Worm (Caenorhabditis elegans) whole organism, midembryonic: ENCODE measurements around the gene W06A11.1.

Source experiments
- cog-1 ChIP-seq: sonication (generic microtip); optimal IDR thresholded peaks from 2 replicates; lab custom pipeline; 2016; ENCODE audit warnings: missing genetic modification characterization, missing compliant biosample characterization
- ref-1 ChIP-seq: fragments of 200-800 bp; sonication (Bioruptor generic); conservative IDR thresholded peaks from 2 replicates; pipeline ENCODE4 v1.3.6; 2022; ENCODE audit warnings: missing genetic modification reagents, missing genetic modification characterization, missing compliant biosample characterization

ce11 chrII:4038541-4038940, 28.8 kb upstream of the W06A11.1 start, which contains the start of gene pqn-48:
- no peak for TF ChIP-seq cog-1 (tag; lab: Kevin White, UChicago)
- TF ChIP-seq ref-1 (GFP tag; lab: Robert Waterston, UW) = no peak
